Fruit fly (Drosophila melanogaster) whole organism, embryonic: ENCODE measurements around the gene Nagk.

Experiments used
- Abd-B ChIP-seq: fragments of 200-800 bp; sonication (Bioruptor generic); optimal IDR thresholded peaks from 2 replicates; lab custom pipeline; 2018; ENCODE audit warnings: missing biosample characterization, mild to moderate bottlenecking, missing genetic modification characterization, moderate library complexity
- Awh ChIP-seq: fragments of 200-800 bp; sonication (Bioruptor generic); IDR thresholded peaks from 2 replicates; pipeline ENCODE4, ENCODE4 v1.3.6; 2022; ENCODE audit warnings: missing biosample characterization, missing genetic modification characterization
- CG10366 ChIP-seq: fragments of 200-800 bp; sonication (Bioruptor generic); IDR thresholded peaks from 2 replicates; pipeline ENCODE4 v1.3.6; 2022; ENCODE audit warnings: missing biosample characterization, missing genetic modification characterization
- CG10959 ChIP-seq: fragments of 200-800 bp; sonication (Bioruptor generic); IDR thresholded peaks from 2 replicates; pipeline ENCODE4 v1.3.6; 2022; ENCODE audit warnings: missing biosample characterization, missing genetic modification characterization
- CG11560 ChIP-seq: fragments of 200-800 bp; sonication (Bioruptor generic); IDR thresholded peaks from 3 replicates; pipeline ENCODE4 v1.3.6; 2022; ENCODE audit warnings: missing biosample characterization, missing genetic modification characterization
- CG1233 ChIP-seq: fragments of 200-800 bp; sonication (Bioruptor generic); optimal IDR thresholded peaks from 4 replicates; lab custom pipeline; 2018; ENCODE audit warnings: missing biosample characterization, mild to moderate bottlenecking, missing genetic modification characterization
- CG14441 ChIP-seq: fragments of 200-800 bp; sonication (Bioruptor generic); IDR thresholded peaks from 2 replicates; pipeline ENCODE4 v1.3.6; 2022; ENCODE audit warnings: missing biosample characterization, missing genetic modification characterization
- CG14860 ChIP-seq: fragments of 200-800 bp; sonication (Bioruptor generic); IDR thresholded peaks from 3 replicates; pipeline ENCODE4 v1.3.6; 2022; ENCODE audit warnings: missing biosample characterization, missing genetic modification characterization; ENCODE audit not compliant: partially characterized antibody
- CG1647 ChIP-seq: fragments of 200-800 bp; sonication (Bioruptor generic); optimal IDR thresholded peaks from 3 replicates; lab custom pipeline; 2016; ENCODE audit warnings: missing biosample characterization, missing genetic modification characterization
- CG2116 ChIP-seq: fragments of 200-800 bp; sonication (Bioruptor generic); optimal IDR thresholded peaks from 3 replicates; lab custom pipeline; 2018; ENCODE audit warnings: missing biosample characterization, mild to moderate bottlenecking, missing genetic modification characterization
- CG31388 ChIP-seq: fragments of 200-800 bp; sonication (Bioruptor generic); optimal IDR thresholded peaks from 2 replicates; lab custom pipeline; 2016; ENCODE audit warnings: missing biosample characterization, missing genetic modification characterization
- CG32532 ChIP-seq: fragments of 200-800 bp; sonication (Bioruptor generic); IDR thresholded peaks from 2 replicates; pipeline ENCODE4 v1.3.6; 2022; ENCODE audit warnings: missing biosample characterization, missing genetic modification characterization
- CG34422 ChIP-seq: fragments of 200-800 bp; sonication (Bioruptor generic); IDR thresholded peaks from 3 replicates; pipeline ENCODE4 v1.3.6; 2022; ENCODE audit warnings: missing biosample characterization, missing genetic modification characterization
- CG3838 ChIP-seq: fragments of 200-800 bp; sonication (Bioruptor generic); optimal IDR thresholded peaks from 3 replicates; lab custom pipeline; 2016; ENCODE audit warnings: missing biosample characterization, missing genetic modification characterization
- CG42726 ChIP-seq: fragments of 200-800 bp; sonication (Bioruptor generic); IDR thresholded peaks from 2 replicates; pipeline ENCODE4 v1.3.6; 2022; ENCODE audit warnings: missing biosample characterization, missing genetic modification characterization; ENCODE audit not compliant: partially characterized antibody
- CG5953 ChIP-seq: fragments of 200-800 bp; sonication (Bioruptor generic); IDR thresholded peaks from 2 replicates; pipeline ENCODE4 v1.3.6; 2022; ENCODE audit warnings: missing biosample characterization, missing genetic modification characterization
- CG6791 ChIP-seq: fragments of 200-800 bp; sonication (Bioruptor generic); IDR thresholded peaks from 3 replicates; pipeline ENCODE4 v1.3.6; 2022; ENCODE audit warnings: missing biosample characterization, missing genetic modification characterization; ENCODE audit not compliant: partially characterized antibody
- CG7963 ChIP-seq: fragments of 200-800 bp; sonication (Bioruptor generic); IDR thresholded peaks from 3 replicates; pipeline ENCODE4 v1.3.6; 2022; ENCODE audit warnings: missing biosample characterization, missing genetic modification characterization; ENCODE audit not compliant: partially characterized antibody
- Dbx ChIP-seq: fragments of 200-800 bp; sonication (Bioruptor generic); IDR thresholded peaks from 3 replicates; pipeline ENCODE4 v1.3.6; 2022; ENCODE audit warnings: missing biosample characterization, missing genetic modification characterization
- Dp ChIP-seq: fragments of 200-800 bp; sonication (Bioruptor generic); optimal IDR thresholded peaks from 2 replicates; lab custom pipeline; 2018; ENCODE audit warnings: missing biosample characterization, mild to moderate bottlenecking, missing genetic modification characterization, moderate library complexity
- Fer1 ChIP-seq: fragments of 200-800 bp; sonication (Bioruptor generic); optimal IDR thresholded peaks from 2 replicates; lab custom pipeline; 2017; ENCODE audit warnings: missing biosample characterization, mild to moderate bottlenecking, missing genetic modification characterization
- HLH4C ChIP-seq: fragments of 200-800 bp; sonication (Bioruptor generic); IDR thresholded peaks from 3 replicates; pipeline ENCODE4 v1.3.6; 2022; ENCODE audit warnings: missing biosample characterization, missing genetic modification characterization; ENCODE audit not compliant: partially characterized antibody
- MBD-R2 ChIP-seq: fragments of 200-800 bp; sonication (Bioruptor generic); IDR thresholded peaks from 2 replicates; pipeline ENCODE4 v1.3.6; 2022; ENCODE audit warnings: missing biosample characterization, missing genetic modification characterization
- MESR4 ChIP-seq: fragments of 200-800 bp; sonication (Bioruptor generic); optimal IDR thresholded peaks from 2 replicates; lab custom pipeline; 2018; ENCODE audit warnings: missing biosample characterization, mild to moderate bottlenecking, missing genetic modification characterization, moderate library complexity
- Mes4 ChIP-seq: fragments of 200-800 bp; sonication (Bioruptor generic); optimal IDR thresholded peaks from 2 replicates; lab custom pipeline; 2016; ENCODE audit warnings: missing biosample characterization, missing genetic modification characterization
- NC2α ChIP-seq: fragments of 200-800 bp; sonication (Bioruptor generic); optimal IDR thresholded peaks from 2 replicates; lab custom pipeline; 2016; ENCODE audit warnings: missing biosample characterization, missing genetic modification characterization
- Taf1 ChIP-seq: fragments of 200-800 bp; sonication (Bioruptor generic); IDR thresholded peaks from 2 replicates; pipeline ENCODE4 v1.3.6; 2022; ENCODE audit warnings: missing biosample characterization, missing genetic modification characterization
- Trl ChIP-seq, 3 experiments: fragments of >200 bp in 2 of 3; fragments of 200-800 bp in 1 of 3; sonication (Bioruptor generic) in 1 of 3; optimal IDR thresholded peaks; 2 replicates in 1 of 3; 3 replicates in 2 of 3; lab custom pipeline; 2016 to 2017; ENCODE audit warnings: missing biosample characterization in 1 of 3, missing genetic modification characterization in 1 of 3
- YL-1 ChIP-seq: fragments of 200-800 bp; sonication (Bioruptor generic); optimal IDR thresholded peaks from 3 replicates; lab custom pipeline; 2017; ENCODE audit warnings: missing biosample characterization, mild to moderate bottlenecking, missing genetic modification characterization
- amos ChIP-seq: fragments of 200-800 bp; sonication (Bioruptor generic); IDR thresholded peaks from 2 replicates; pipeline ENCODE4 v1.3.6; 2022; ENCODE audit warnings: missing biosample characterization, missing genetic modification characterization; ENCODE audit not compliant: partially characterized antibody
- ato ChIP-seq: fragments of 200-800 bp; sonication (Bioruptor generic); IDR thresholded peaks from 2 replicates; pipeline ENCODE4 v1.3.6; 2022; ENCODE audit warnings: missing biosample characterization, missing genetic modification characterization; ENCODE audit not compliant: partially characterized antibody
- cad ChIP-seq: fragments of >200 bp; optimal IDR thresholded peaks from 2 replicates; lab custom pipeline; 2017; ENCODE audit warnings: missing biosample characterization, missing genetic modification characterization
- cg ChIP-seq: fragments of 200-800 bp; sonication (Bioruptor generic); optimal IDR thresholded peaks from 3 replicates; lab custom pipeline; 2019; ENCODE audit warnings: missing biosample characterization, mild to moderate bottlenecking, missing genetic modification characterization, moderate library complexity
- da ChIP-seq: fragments of 200-800 bp; sonication (Bioruptor generic); optimal IDR thresholded peaks from 2 replicates; lab custom pipeline; 2016; ENCODE audit warnings: missing biosample characterization, missing genetic modification characterization
- fd3F ChIP-seq: fragments of 200-800 bp; sonication (Bioruptor generic); optimal IDR thresholded peaks from 2 replicates; lab custom pipeline; 2018; ENCODE audit warnings: missing biosample characterization, mild to moderate bottlenecking, missing genetic modification characterization, moderate library complexity
- fd64A ChIP-seq: fragments of 200-800 bp; sonication (Bioruptor generic); optimal IDR thresholded peaks from 3 replicates; lab custom pipeline; 2018; ENCODE audit warnings: missing biosample characterization, mild to moderate bottlenecking, missing genetic modification characterization
- h ChIP-seq: fragments of >200 bp; optimal IDR thresholded peaks from 2 replicates; lab custom pipeline; 2017
- hb ChIP-seq: fragments of 200-800 bp; sonication (Bioruptor generic); IDR thresholded peaks from 3 replicates; pipeline ENCODE4 v1.3.6; 2022; ENCODE audit warnings: missing biosample characterization, missing genetic modification characterization; ENCODE audit not compliant: partially characterized antibody
- hbn ChIP-seq: fragments of 200-800 bp; sonication (Bioruptor generic); IDR thresholded peaks from 2 replicates; pipeline ENCODE4 v1.3.6; 2022; ENCODE audit warnings: missing biosample characterization, missing genetic modification characterization; ENCODE audit not compliant: partially characterized antibody
- inv ChIP-seq: fragments of 200-800 bp; sonication (Bioruptor generic); IDR thresholded peaks from 2 replicates; pipeline ENCODE4 v1.3.6; 2022; ENCODE audit warnings: missing biosample characterization, missing genetic modification characterization; ENCODE audit not compliant: partially characterized antibody
- mld ChIP-seq: fragments of 200-800 bp; sonication (Bioruptor generic); IDR thresholded peaks from 3 replicates; pipeline ENCODE4 v1.3.6; 2022; ENCODE audit warnings: missing biosample characterization, missing genetic modification characterization; ENCODE audit not compliant: partially characterized antibody
- odd ChIP-seq: fragments of 200-800 bp; sonication (Bioruptor generic); optimal IDR thresholded peaks from 2 replicates; lab custom pipeline; 2017; ENCODE audit warnings: missing biosample characterization, mild to moderate bottlenecking, missing genetic modification characterization
- otp ChIP-seq: fragments of 200-800 bp; sonication (Bioruptor generic); IDR thresholded peaks from 3 replicates; pipeline ENCODE4, ENCODE4 v1.3.6; 2022; ENCODE audit warnings: missing biosample characterization, missing genetic modification characterization
- pzg ChIP-seq: fragments of 200-800 bp; sonication (Bioruptor generic); optimal IDR thresholded peaks from 3 replicates; lab custom pipeline; 2018; ENCODE audit warnings: missing biosample characterization, mild to moderate bottlenecking, missing genetic modification characterization, moderate library complexity
- sens-2 ChIP-seq: fragments of 200-800 bp; sonication (Bioruptor generic); IDR thresholded peaks from 2 replicates; pipeline ENCODE4 v1.3.6; 2022; ENCODE audit warnings: missing biosample characterization, missing genetic modification characterization
- slou ChIP-seq: fragments of 200-800 bp; sonication (Bioruptor generic); optimal IDR thresholded peaks from 3 replicates; lab custom pipeline; 2016; ENCODE audit warnings: missing biosample characterization, missing genetic modification characterization
- sna ChIP-seq: fragments of 200-800 bp; sonication (Bioruptor generic); IDR thresholded peaks from 2 replicates; pipeline ENCODE4 v1.3.6; 2022; ENCODE audit warnings: missing biosample characterization, missing genetic modification characterization; ENCODE audit not compliant: partially characterized antibody
- sob ChIP-seq: fragments of 200-800 bp; sonication (Bioruptor generic); IDR thresholded peaks from 2 replicates; pipeline ENCODE4 v1.3.6; 2022; ENCODE audit warnings: missing biosample characterization, missing genetic modification characterization
- ssp ChIP-seq: fragments of 200-800 bp; sonication (Bioruptor generic); IDR thresholded peaks from 2 replicates; pipeline ENCODE4 v1.3.6; 2022; ENCODE audit warnings: missing biosample characterization, missing genetic modification characterization
- stwl ChIP-seq: fragments of 200-800 bp; sonication (Bioruptor generic); optimal IDR thresholded peaks from 3 replicates; lab custom pipeline; 2018; ENCODE audit warnings: missing biosample characterization, mild to moderate bottlenecking, missing genetic modification characterization, moderate library complexity
- wor ChIP-seq: fragments of 200-800 bp; sonication (Bioruptor generic); IDR thresholded peaks from 2 replicates; pipeline ENCODE4 v1.3.6; 2022; ENCODE audit warnings: missing biosample characterization, missing genetic modification characterization

Gene Nagk

dm6 chr3R:15361490-15361889 lies 18.4 kb upstream of the Nagk start, which contains the start of the genes Cog2 and Trax (continued):
- no peak for TF ChIP-seq Taf1 (GFP tag; lab: Robert Waterston, UW)
- peak; percentile 70 for TF ChIP-seq ato
- no peak for TF ChIP-seq wor (GFP tag; lab: Robert Waterston, UW)
- TF ChIP-seq Dp (GFP tag; lab: Kevin White, UChicago): peak; percentile 18
- no peak for TF ChIP-seq Dbx
- TF ChIP-seq amos (GFP tag; lab: Robert Waterston, UW): peak; percentile 82
- no peak for TF ChIP-seq CG1647
- TF ChIP-seq inv (GFP tag; lab: Robert Waterston, UW): peak; percentile 69
- no peak for TF ChIP-seq fd3F
- TF ChIP-seq Awh (GFP tag; lab: Robert Waterston, UW): no peak
- no peak for TF ChIP-seq sob (GFP tag; lab: Robert Waterston, UW)
- peak; percentile 91 for TF ChIP-seq CG42726 (GFP tag; lab: Robert Waterston, UW)
- no peak for TF ChIP-seq sens-2 (GFP tag; lab: Robert Waterston, UW)
- peak; percentile 82 for TF ChIP-seq MBD-R2 (GFP tag; lab: Robert Waterston, UW)
- no peak for TF ChIP-seq Fer1 (GFP tag; lab: Kevin White, UChicago)
- TF ChIP-seq CG14441: no peak
- peak; percentile 71; the same call in 2 of the 3 replicates for TF ChIP-seq mld (GFP tag; lab: Robert Waterston, UW)
- no peak for TF ChIP-seq CG10366 (GFP tag; lab: Robert Waterston, UW)
- TF ChIP-seq CG31388 (GFP tag; lab: Kevin White, UChicago): no peak
- TF ChIP-seq hbn (GFP tag; lab: Robert Waterston, UW): peak; percentile 83
- TF ChIP-seq Mes4: no peak
- TF ChIP-seq CG2116: peak; percentile 46
- TF ChIP-seq fd64A (GFP tag; lab: Kevin White, UChicago): no peak
- TF ChIP-seq da (GFP tag; lab: Kevin White, UChicago): no peak
- TF ChIP-seq CG3838: no peak
- TF ChIP-seq CG1233: no peak
- TF ChIP-seq CG32532 (GFP tag; lab: Robert Waterston, UW): no peak
- no peak for TF ChIP-seq odd (GFP tag; lab: Kevin White, UChicago)
- peak; percentile 86 for TF ChIP-seq HLH4C
- TF ChIP-seq CG10959: no peak
- peak; percentile 75 for TF ChIP-seq hb
- no peak for TF ChIP-seq CG5953 (GFP tag; lab: Robert Waterston, UW)
- peak; percentile 92 for TF ChIP-seq sna
- no peak for TF ChIP-seq cad (GFP tag; lab: Kevin White, UChicago)
- TF ChIP-seq slou (GFP tag; lab: Kevin White, UChicago): no peak
- TF ChIP-seq pzg: peak; percentile 36
- TF ChIP-seq Abd-B (GFP tag; lab: Kevin White, UChicago): no peak
- TF ChIP-seq otp (GFP tag; lab: Robert Waterston, UW): no peak
- TF ChIP-seq h (lab: Kevin White, UChicago): no peak
- TF ChIP-seq CG6791 (GFP tag; lab: Robert Waterston, UW): peak; percentile 89
- TF ChIP-seq NC2α (GFP tag; lab: Kevin White, UChicago): no peak
- 0 out of 3 replicates have a peak, but pooled peaks have one; percentile 9 for TF ChIP-seq CG34422 (GFP tag; lab: Robert Waterston, UW)
- peak; percentile 72 for TF ChIP-seq CG14860 (GFP tag; lab: Robert Waterston, UW)
- peak; percentile 54 for TF ChIP-seq MESR4
- peak; percentile 75 for TF ChIP-seq CG7963
- no peak for TF ChIP-seq ssp (GFP tag; lab: Robert Waterston, UW)
- TF ChIP-seq stwl: peak; percentile 39
- TF ChIP-seq YL-1 (GFP tag; lab: Kevin White, UChicago): peak; percentile 41
- TF ChIP-seq CG11560 (tag; lab: Robert Waterston, UW): no peak
- no peak for TF ChIP-seq cg (GFP tag; lab: Kevin White, UChicago)
- no peak for TF ChIP-seq Trl (optimal IDR thresholded peaks at IDR 0.05; lab: Kevin White, UChicago)
- TF ChIP-seq Trl (GFP tag; optimal IDR thresholded peaks at IDR 0.05; lab: Kevin White, UChicago): no peak
